Worm (Caenorhabditis elegans) whole organism, young adult: ENCODE data around the gene col-40.

ENCODE experiments used
- B0019.2 ChIP-seq: fragments of 200-800 bp; sonication (Bioruptor generic); conservative IDR thresholded peaks from 2 replicates; pipeline ENCODE4 v1.3.6; 2022; ENCODE audit warnings: missing genetic modification reagents, missing genetic modification characterization, missing compliant biosample characterization
- B0035.1 ChIP-seq: sonication (generic microtip); optimal IDR thresholded peaks from 2 replicates; lab custom pipeline; 2016; ENCODE audit warnings: missing genetic modification characterization, mild to moderate bottlenecking, missing compliant biosample characterization, missing genotype, missing genetic modification reagents
- C17E4.6 ChIP-seq: fragments of 200-800 bp; sonication (Bioruptor generic); IDR thresholded peaks from 2 replicates; pipeline ENCODE4 v1.3.6; 2022; ENCODE audit warnings: missing genetic modification reagents, missing genetic modification characterization, missing compliant biosample characterization
- D2030.7 ChIP-seq: fragments of 200-800 bp; sonication (Bioruptor generic); IDR thresholded peaks from 2 replicates; pipeline ENCODE4 v1.3.6; 2022; ENCODE audit warnings: missing genetic modification reagents, missing genetic modification characterization, missing compliant biosample characterization
- F10E7.11 ChIP-seq: sonication (generic microtip); optimal IDR thresholded peaks from 2 replicates; lab custom pipeline; 2017; ENCODE audit warnings: mild to moderate bottlenecking, missing genetic modification characterization, moderate library complexity, missing compliant biosample characterization
- F33H1.4 ChIP-seq: fragments of 200-800 bp; sonication (Bioruptor generic); IDR thresholded peaks from 2 replicates; pipeline ENCODE4 v1.3.6; 2022; ENCODE audit warnings: missing genetic modification reagents, missing genetic modification characterization, missing compliant biosample characterization
- F49E8.2 ChIP-seq: sonication (generic microtip); optimal IDR thresholded peaks from 3 replicates; lab custom pipeline; 2017; ENCODE audit warnings: missing genetic modification characterization, mild to moderate bottlenecking, missing compliant biosample characterization, antibody characterized with exemption, moderate library complexity; ENCODE audit not compliant: insufficient read depth
- F52B5.7 ChIP-seq: sonication (generic microtip); optimal IDR thresholded peaks from 2 replicates; lab custom pipeline; 2016; ENCODE audit warnings: mild to moderate bottlenecking, missing genetic modification characterization, missing compliant biosample characterization
- K12H6.12 ChIP-seq: fragments of 200-800 bp; sonication (Bioruptor generic); optimal IDR thresholded peaks from 2 replicates; lab custom pipeline; 2018; ENCODE audit warnings: mild to moderate bottlenecking, missing genetic modification characterization, missing compliant biosample characterization
- Y53F4B.3 ChIP-seq: fragments of 200-800 bp; sonication (Bioruptor generic); IDR thresholded peaks from 2 replicates; pipeline ENCODE4 v1.3.6; 2022; ENCODE audit warnings: missing genetic modification reagents, missing genetic modification characterization, missing compliant biosample characterization
- Y56A3A.18 ChIP-seq: fragments of 200-800 bp; sonication (Bioruptor generic); IDR thresholded peaks from 2 replicates; pipeline ENCODE4 v1.3.6; 2022; ENCODE audit warnings: missing genetic modification reagents, missing genetic modification characterization, missing compliant biosample characterization
- Y79H2A.3 ChIP-seq: fragments of 200-800 bp; sonication (Bioruptor generic); conservative IDR thresholded peaks from 2 replicates; pipeline ENCODE4 v1.3.6; 2022; ENCODE audit warnings: missing genetic modification reagents, missing genetic modification characterization, missing compliant biosample characterization
- ZK185.1 ChIP-seq: sonication (generic microtip); optimal IDR thresholded peaks from 2 replicates; lab custom pipeline; 2016; ENCODE audit warnings: mild to moderate bottlenecking, missing genetic modification characterization, missing compliant biosample characterization; ENCODE audit not compliant: poor library complexity, severe bottlenecking
- aptf-3 ChIP-seq: fragments of 200-800 bp; sonication (Bioruptor generic); IDR thresholded peaks from 2 replicates; pipeline ENCODE4 v1.3.6; 2022; ENCODE audit warnings: missing genetic modification characterization, missing compliant biosample characterization
- atf-7 ChIP-seq: sonication (generic microtip); optimal IDR thresholded peaks from 2 replicates; lab custom pipeline; 2017; ENCODE audit warnings: mild to moderate bottlenecking, missing genetic modification characterization, missing compliant biosample characterization
- attf-5 ChIP-seq: fragments of 200-800 bp; sonication (Bioruptor generic); optimal IDR thresholded peaks from 2 replicates; lab custom pipeline; 2018; ENCODE audit warnings: mild to moderate bottlenecking, missing genetic modification characterization, missing compliant biosample characterization
- bed-2 ChIP-seq: fragments of 200-800 bp; sonication (Bioruptor generic); IDR thresholded peaks from 2 replicates; pipeline ENCODE4 v1.3.6; 2022; ENCODE audit warnings: missing genetic modification reagents, missing genetic modification characterization, missing compliant biosample characterization
- die-1 ChIP-seq: sonication (generic microtip); optimal IDR thresholded peaks from 2 replicates; lab custom pipeline; 2016; ENCODE audit warnings: missing genotype, mild to moderate bottlenecking, missing genetic modification characterization, missing compliant biosample characterization
- efl-1 ChIP-seq: fragments of 150-350 bp; optimal IDR thresholded peaks from 2 replicates; lab custom pipeline; 2014; ENCODE audit warnings: missing biosample characterization, missing genetic modification reagents, missing genetic modification characterization
- ekl-4 ChIP-seq: fragments of 200-800 bp; sonication (Bioruptor generic); IDR thresholded peaks from 2 replicates; pipeline ENCODE4 v1.3.6; 2022; ENCODE audit warnings: missing genetic modification reagents, missing genetic modification characterization, missing compliant biosample characterization
- ets-4 ChIP-seq: fragments of 200-800 bp; sonication (Bioruptor generic); optimal IDR thresholded peaks from 2 replicates; lab custom pipeline; 2018; ENCODE audit warnings: mild to moderate bottlenecking, missing genetic modification characterization, missing compliant biosample characterization
- hrde-1 ChIP-seq: sonication (generic microtip); optimal IDR thresholded peaks from 2 replicates; lab custom pipeline; 2016; ENCODE audit warnings: missing genetic modification characterization, mild to moderate bottlenecking, missing compliant biosample characterization, moderate library complexity, missing genotype, missing genetic modification reagents, borderline replicate concordance
- lag-1 ChIP-seq: fragments of 200-800 bp; sonication (Bioruptor generic); IDR thresholded peaks from 2 replicates; pipeline ENCODE4 v1.3.6; 2022; ENCODE audit warnings: missing genetic modification reagents, missing genetic modification characterization, missing compliant biosample characterization
- let-526 ChIP-seq: fragments of 200-800 bp; sonication (Bioruptor generic); IDR thresholded peaks from 2 replicates; pipeline ENCODE4 v1.3.6; 2022; ENCODE audit warnings: missing genetic modification reagents, missing genetic modification characterization, missing compliant biosample characterization
- let-607 ChIP-seq, 2 experiments: fragments of 200-800 bp in 1 of 2; sonication (Bioruptor generic) in 1 of 2; sonication (generic microtip) in 1 of 2; optimal IDR thresholded peaks; 2 replicates each; lab custom pipeline; 2016 to 2018; ENCODE audit warnings: mild to moderate bottlenecking in 2 of 2, missing compliant biosample characterization in 2 of 2, missing genetic modification characterization in 2 of 2, moderate library complexity in 2 of 2, missing genotype in 1 of 2
- lin-26 ChIP-seq: fragments of 200-800 bp; sonication (Bioruptor generic); IDR thresholded peaks from 2 replicates; pipeline ENCODE4 v1.3.6; 2022; ENCODE audit warnings: missing genetic modification reagents, missing genetic modification characterization, missing compliant biosample characterization
- lin-54 ChIP-seq: fragments of 200-800 bp; sonication (Bioruptor generic); optimal IDR thresholded peaks from 2 replicates; lab custom pipeline; 2018; ENCODE audit warnings: mild to moderate bottlenecking, missing genetic modification characterization, missing compliant biosample characterization
- lsl-1 ChIP-seq: fragments of 200-800 bp; sonication (Bioruptor generic); optimal IDR thresholded peaks from 2 replicates; lab custom pipeline; 2018; ENCODE audit warnings: mild to moderate bottlenecking, missing genetic modification characterization, moderate library complexity, missing compliant biosample characterization
- madf-6 ChIP-seq: fragments of 200-800 bp; sonication (Bioruptor generic); IDR thresholded peaks from 2 replicates; pipeline ENCODE4 v1.3.6; 2022; ENCODE audit warnings: missing genetic modification reagents, missing genetic modification characterization, missing compliant biosample characterization
- madf-8 ChIP-seq: fragments of 200-800 bp; sonication (Bioruptor generic); conservative IDR thresholded peaks from 2 replicates; pipeline ENCODE4 v1.3.6; 2022; ENCODE audit warnings: missing genetic modification reagents, missing genetic modification characterization, missing compliant biosample characterization
- mcd-1 ChIP-seq: fragments of 200-800 bp; sonication (Bioruptor generic); IDR thresholded peaks from 2 replicates; pipeline ENCODE4 v1.3.6; 2022; ENCODE audit warnings: missing genetic modification reagents, missing genetic modification characterization, missing compliant biosample characterization
- nfya-2 ChIP-seq: fragments of 200-800 bp; sonication (Bioruptor generic); IDR thresholded peaks from 2 replicates; pipeline ENCODE4 v1.3.6; 2022; ENCODE audit warnings: missing genetic modification reagents, missing genetic modification characterization, missing compliant biosample characterization
- nhr-120 ChIP-seq: fragments of 200-800 bp; sonication (Bioruptor generic); IDR thresholded peaks from 2 replicates; pipeline ENCODE4 v1.3.6; 2022; ENCODE audit warnings: missing genetic modification characterization, missing compliant biosample characterization
- nhr-27 ChIP-seq: fragments of 200-800 bp; sonication (Bioruptor generic); optimal IDR thresholded peaks from 2 replicates; lab custom pipeline; 2018; ENCODE audit warnings: mild to moderate bottlenecking, missing genetic modification characterization, moderate library complexity, missing compliant biosample characterization
- pbrm-1 ChIP-seq: fragments of 200-800 bp; sonication (Bioruptor generic); IDR thresholded peaks from 2 replicates; pipeline ENCODE4 v1.3.6; 2022; ENCODE audit warnings: missing genetic modification reagents, missing genetic modification characterization, missing compliant biosample characterization
- sdz-38 ChIP-seq: sonication (generic microtip); optimal IDR thresholded peaks from 2 replicates; lab custom pipeline; 2016; ENCODE audit warnings: missing genotype, missing genetic modification characterization, missing compliant biosample characterization
- sptf-2 ChIP-seq: fragments of 200-800 bp; sonication (Bioruptor generic); optimal IDR thresholded peaks from 2 replicates; lab custom pipeline; 2018; ENCODE audit warnings: mild to moderate bottlenecking, missing genetic modification characterization, missing compliant biosample characterization
- tlf-1 ChIP-seq: fragments of 200-800 bp; sonication (Bioruptor generic); optimal IDR thresholded peaks from 2 replicates; lab custom pipeline; 2018; ENCODE audit warnings: mild to moderate bottlenecking, missing genetic modification characterization, missing compliant biosample characterization
- zim-3 ChIP-seq: sonication (generic microtip); optimal IDR thresholded peaks from 2 replicates; lab custom pipeline; 2017; ENCODE audit warnings: mild to moderate bottlenecking, missing genetic modification characterization, moderate library complexity, missing compliant biosample characterization
- ztf-26 ChIP-seq: sonication (generic microtip); optimal IDR thresholded peaks from 2 replicates; lab custom pipeline; 2017; ENCODE audit warnings: missing genetic modification characterization, missing compliant biosample characterization

The col-40 gene

DNA sequence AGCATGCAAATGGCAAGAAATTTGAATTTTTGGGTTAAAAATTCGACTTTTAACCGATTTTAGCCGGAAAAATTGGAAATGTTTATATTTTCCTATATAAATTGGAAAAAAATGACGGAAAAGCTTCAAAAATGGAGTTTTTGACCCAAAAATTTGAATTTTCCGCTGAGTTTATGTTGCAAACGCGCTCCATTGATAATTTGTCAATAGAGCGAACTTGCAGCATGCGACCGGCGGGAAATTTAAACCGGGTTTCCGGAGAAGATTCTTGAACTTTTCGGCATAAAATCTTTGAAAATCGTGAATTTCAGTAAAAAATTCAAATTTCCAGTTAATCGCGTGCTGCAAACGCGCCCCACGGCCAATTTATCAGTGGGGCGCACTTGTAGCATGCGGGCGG, 24.6 kb upstream of the col-40 start:
- no peak for TF ChIP-seq lin-26 (GFP tag; lab: Robert Waterston, UW)
- TF ChIP-seq hrde-1 (tag; lab: Kevin White, UChicago): no peak
- TF ChIP-seq Y56A3A.18 (GFP tag; lab: Robert Waterston, UW): peak; percentile 8; the same call in 1 of the 2 replicates
- no peak for TF ChIP-seq aptf-3
- TF ChIP-seq D2030.7 (GFP tag; lab: Robert Waterston, UW): 0 out of 2 replicates have a peak, but pooled peaks have one; percentile 9
- TF ChIP-seq mcd-1 (GFP tag; lab: Robert Waterston, UW): peak; percentile 78
- no peak for TF ChIP-seq ets-4 (GFP tag; lab: Kevin White, UChicago)
- TF ChIP-seq lag-1 (GFP tag; lab: Robert Waterston, UW): no peak
- no peak for TF ChIP-seq attf-5
- no peak for TF ChIP-seq sdz-38
- TF ChIP-seq tlf-1 (GFP tag; lab: Kevin White, UChicago): no peak
- TF ChIP-seq nhr-120 (GFP tag; lab: Robert Waterston, UW): no peak
- no peak for TF ChIP-seq F10E7.11 (tag; lab: Kevin White, UChicago)

DNA sequence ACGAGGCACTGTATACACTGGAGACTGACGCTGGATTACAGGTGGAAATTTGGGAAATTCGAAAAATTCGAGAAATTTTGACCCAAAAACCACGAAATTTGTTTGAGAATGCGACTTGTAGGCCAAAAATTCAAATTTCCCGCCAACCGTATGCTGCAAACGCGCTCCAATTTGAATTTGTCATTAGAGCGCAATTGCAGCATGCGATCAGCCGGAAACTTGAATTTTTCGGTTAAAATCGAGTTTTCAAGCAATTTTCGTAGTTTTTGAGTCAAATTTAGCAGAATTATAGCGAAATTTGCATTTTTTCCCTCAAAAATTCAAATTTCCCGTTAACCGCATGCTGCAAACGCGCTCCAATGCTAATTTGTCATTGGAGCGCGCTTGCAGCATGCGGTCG, 23.5 kb upstream of the col-40 start:
- TF ChIP-seq ztf-26 (tag; lab: Kevin White, UChicago) (no peak), lsl-1 (GFP tag; lab: Kevin White, UChicago) (peak; percentile 21), ZK185.1 (tag; lab: Kevin White, UChicago) (no peak), nhr-120 (GFP tag; lab: Robert Waterston, UW) (no peak), nhr-27 (no peak), D2030.7 (GFP tag; lab: Robert Waterston, UW) (peak; percentile 43; the same call in 1 of the 2 replicates), efl-1 (GFP tag; lab: Kevin White, UChicago) (peak; percentile 38), die-1 (tag; lab: Kevin White, UChicago) (no peak), K12H6.12 (tag; lab: Kevin White, UChicago) (no peak), let-607 (tag; optimal IDR thresholded peaks at IDR 0.05; lab: Kevin White, UChicago) (no peak), sptf-2 (GFP tag; lab: Kevin White, UChicago) (no peak), madf-6 (0 out of 2 replicates have a peak, but pooled peaks have one; percentile 11), nfya-2 (GFP tag; lab: Robert Waterston, UW) (no peak), B0035.1 (tag; lab: Kevin White, UChicago) (no peak), F52B5.7 (tag; lab: Kevin White, UChicago) (no peak), zim-3 (tag; lab: Kevin White, UChicago) (no peak), C17E4.6 (no peak), let-526 (GFP tag; lab: Robert Waterston, UW) (no peak), ekl-4 (GFP tag; lab: Robert Waterston, UW) (no peak), tlf-1 (GFP tag; lab: Kevin White, UChicago) (no peak), atf-7 (no peak), attf-5 (no peak), lin-54 (GFP tag; lab: Kevin White, UChicago) (peak; percentile 75), madf-8 (GFP tag; lab: Robert Waterston, UW) (no peak), mcd-1 (GFP tag; lab: Robert Waterston, UW) (peak; percentile 91), Y53F4B.3 (GFP tag; lab: Robert Waterston, UW) (no peak), lin-26 (GFP tag; lab: Robert Waterston, UW) (no peak)

DNA sequence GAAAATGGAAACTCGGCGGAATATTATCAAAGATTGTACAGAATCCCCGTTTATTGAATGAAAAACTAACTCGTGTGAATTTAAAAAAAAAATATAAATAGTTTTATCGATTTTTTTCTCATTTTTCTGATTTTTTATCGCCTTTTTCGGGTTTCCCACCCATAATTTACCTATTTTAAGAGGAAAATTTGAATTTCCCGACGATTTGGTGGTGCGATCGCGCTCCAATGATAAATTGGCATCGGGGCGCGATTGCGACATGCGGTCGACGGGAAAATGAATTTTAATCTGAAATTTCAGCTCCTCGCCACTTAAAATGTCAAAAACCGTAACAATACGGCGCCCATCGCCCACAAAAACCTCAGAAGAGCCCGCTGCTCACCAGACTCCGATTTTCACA, 20.9 kb upstream of the col-40 start, which contains the start of gene taf-6.1:
Gene taf-6.1, plus strand, starts transcription at position 301 of the 400 bp plus-strand sequence.
- TF ChIP-seq K12H6.12 (tag; lab: Kevin White, UChicago) (no peak), ets-4 (GFP tag; lab: Kevin White, UChicago) (no peak), mcd-1 (GFP tag; lab: Robert Waterston, UW) (no peak), bed-2 (no peak), Y79H2A.3 (GFP tag; lab: Robert Waterston, UW) (no peak), C17E4.6 (no peak), Y53F4B.3 (GFP tag; lab: Robert Waterston, UW) (no peak), F33H1.4 (no peak), pbrm-1 (GFP tag; lab: Robert Waterston, UW) (no peak), F49E8.2 (tag; lab: Kevin White, UChicago) (no peak), B0019.2 (GFP tag; lab: Robert Waterston, UW) (no peak)
